Fruit fly (Drosophila melanogaster) whole organism, adult: ENCODE data around the gene CG3223.

ENCODE experiments used
- CG33017 ChIP-seq: fragments of 200-800 bp; sonication (Bioruptor generic); optimal IDR thresholded peaks from 2 replicates; lab custom pipeline; 2018; ENCODE audit warnings: missing biosample characterization, mild to moderate bottlenecking, missing genetic modification characterization, moderate library complexity
- CG7045 ChIP-seq: fragments of 200-800 bp; sonication (Bioruptor generic); optimal IDR thresholded peaks from 2 replicates; lab custom pipeline; 2017; ENCODE audit warnings: missing biosample characterization, mild to moderate bottlenecking, missing genetic modification characterization
- CG7101 ChIP-seq: fragments of 200-800 bp; sonication (Bioruptor generic); optimal IDR thresholded peaks from 2 replicates; lab custom pipeline; 2018; ENCODE audit warnings: missing biosample characterization, mild to moderate bottlenecking, missing genetic modification characterization, moderate library complexity
- Clk ChIP-seq: fragments of 200-800 bp; sonication (Bioruptor generic); optimal IDR thresholded peaks from 2 replicates; lab custom pipeline; 2017; ENCODE audit warnings: missing biosample characterization, missing genetic modification characterization
- Mnt ChIP-seq: fragments of 200-800 bp; sonication (Bioruptor generic); optimal IDR thresholded peaks from 2 replicates; lab custom pipeline; 2016; ENCODE audit warnings: missing biosample characterization, mild to moderate bottlenecking, missing genetic modification characterization
- bab1 ChIP-seq: fragments of 200-800 bp; sonication (Bioruptor generic); optimal IDR thresholded peaks from 3 replicates; lab custom pipeline; 2019; ENCODE audit warnings: missing biosample characterization, mild to moderate bottlenecking, missing genetic modification characterization, moderate library complexity
- cic ChIP-seq: fragments of 200-800 bp; sonication (Bioruptor generic); optimal IDR thresholded peaks from 2 replicates; lab custom pipeline; 2017; ENCODE audit warnings: missing biosample characterization, mild to moderate bottlenecking, missing genetic modification characterization, moderate library complexity
- kay ChIP-seq: fragments of 200-800 bp; sonication (Bioruptor generic); peaks from one replicate; lab custom pipeline; 2016; ENCODE audit warnings: missing biosample characterization, missing genetic modification characterization, borderline replicate concordance
- tj ChIP-seq: fragments of 200-800 bp; sonication (Bioruptor generic); optimal IDR thresholded peaks from 3 replicates; lab custom pipeline; 2017; ENCODE audit warnings: missing biosample characterization, mild to moderate bottlenecking, missing genetic modification characterization, moderate library complexity
- toe ChIP-seq: fragments of 200-800 bp; sonication (Bioruptor generic); optimal IDR thresholded peaks from 2 replicates; lab custom pipeline; 2016; ENCODE audit warnings: missing biosample characterization, missing genetic modification characterization

dm6 chr3R:7969702-7970175, 39.5 kb upstream of the CG3223 start:
- TF ChIP-seq kay (GFP tag; lab: Kevin White, UChicago) (no peak), CG33017 (tag; lab: Kevin White, UChicago) (no peak), cic (no peak), tj (GFP tag; lab: Kevin White, UChicago) (peak; percentile 4), CG7101 (no peak), Mnt (GFP tag; lab: Kevin White, UChicago) (no peak), CG7045 (GFP tag; lab: Kevin White, UChicago) (no peak), toe (GFP tag; lab: Kevin White, UChicago) (no peak), Clk (GFP tag; lab: Kevin White, UChicago) (no peak), bab1 (GFP tag; lab: Kevin White, UChicago) (no peak)
